Worm (Caenorhabditis elegans): ENCODE measurements around the gene fbxb-57.

Gene fbxb-57

DNA sequence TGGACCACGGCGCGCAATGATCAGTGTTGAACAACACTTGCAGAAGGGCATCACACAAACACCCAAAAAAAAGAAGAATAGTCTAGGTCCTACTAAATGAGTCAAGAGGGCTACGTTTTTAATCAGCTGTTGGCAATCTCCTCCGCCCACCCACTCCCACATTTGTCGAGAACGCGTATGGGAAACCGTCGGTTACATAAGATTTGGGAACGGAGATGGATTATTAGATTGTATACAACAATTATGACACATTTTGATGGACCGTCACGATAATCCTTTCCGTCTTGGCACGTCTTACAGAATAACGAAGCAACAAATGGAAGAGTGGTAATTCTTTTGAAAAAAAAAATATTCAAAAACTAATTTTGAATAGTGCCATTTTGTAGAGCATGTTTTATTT lies 2.6 kb upstream of the fbxb-57 start:
- TF ChIP-seq ceh-90 (tag; optimal IDR thresholded peaks at IDR 0.05), result no peak
- no peak for TF ChIP-seq fkh-8 (tag; optimal IDR thresholded peaks at IDR 0.05)
- no peak for TF ChIP-seq zip-4 (GFP tag; optimal IDR thresholded peaks at IDR 0.05)
- TF ChIP-seq nhr-28 (tag; optimal IDR thresholded peaks at IDR 0.05), result no peak
- no peak for TF ChIP-seq jun-1 (tag; optimal IDR thresholded peaks at IDR 0.05)
- no peak for TF ChIP-seq unc-30 (tag; optimal IDR thresholded peaks at IDR 0.05)
- no peak for TF ChIP-seq hlh-4 (tag; optimal IDR thresholded peaks at IDR 0.05)
- TF ChIP-seq ceh-8 (GFP tag; optimal IDR thresholded peaks at IDR 0.05), result no peak
- no peak for TF ChIP-seq nhr-90 (tag; optimal IDR thresholded peaks at IDR 0.05; ENCODE audit: poor library complexity)
- no peak for TF ChIP-seq blmp-1 (tag; optimal IDR thresholded peaks at IDR 0.05)
- TF ChIP-seq tbx-2 (tag; optimal IDR thresholded peaks at IDR 0.05), result no peak

DNA sequence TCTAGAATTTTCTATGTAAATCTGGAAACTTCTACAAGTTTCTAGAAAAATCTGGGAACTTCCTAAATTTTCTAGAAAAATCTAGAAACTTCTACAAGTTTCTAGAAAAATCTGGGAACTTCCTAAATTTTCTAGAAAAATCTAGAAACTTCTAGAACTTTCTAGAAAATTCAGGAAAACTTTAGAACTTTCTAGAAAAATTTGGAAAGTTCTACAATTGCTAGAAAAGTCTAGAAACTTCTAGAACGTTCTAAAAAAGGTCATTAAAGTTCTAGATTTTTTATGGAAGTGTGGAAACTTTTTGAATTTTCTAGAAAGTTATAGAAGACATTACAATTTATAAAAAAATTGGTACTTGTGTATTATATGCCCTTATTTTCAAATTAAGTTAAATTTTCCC lies 4.5 kb downstream of the fbxb-57 start, which contains the start of gene F55C9.5:
TSS of gene F55C9.5 (minus strand) at position 101 of the 400 bp plus-strand sequence.
- TF ChIP-seq alr-1 (tag; optimal IDR thresholded peaks at IDR 0.05; ENCODE audit: borderline replicate concordance), result no peak
- no peak for TF ChIP-seq tbx-2 (tag; optimal IDR thresholded peaks at IDR 0.05)
- TF ChIP-seq elt-3 (tag; optimal IDR thresholded peaks at IDR 0.05), result no peak
- no peak for TF ChIP-seq nhr-237 (tag; optimal IDR thresholded peaks at IDR 0.05)
- no peak for TF ChIP-seq elt-2 (tag; optimal IDR thresholded peaks at IDR 0.05)
- no peak for TF ChIP-seq F16B12.6 (tag; optimal IDR thresholded peaks at IDR 0.05)
- no peak for TF ChIP-seq unc-86 (tag; optimal IDR thresholded peaks at IDR 0.05)
- TF ChIP-seq swsn-7 (tag; optimal IDR thresholded peaks at IDR 0.05), result no peak
- no peak for TF ChIP-seq zag-1 (tag; optimal IDR thresholded peaks at IDR 0.05)
- no peak for TF ChIP-seq nhr-90 (tag; optimal IDR thresholded peaks at IDR 0.05; ENCODE audit: poor library complexity)
- TF ChIP-seq sox-4 (tag; optimal IDR thresholded peaks at IDR 0.05), result no peak
- TF ChIP-seq C34B4.2 (tag; optimal IDR thresholded peaks at IDR 0.05), result no peak
- TF ChIP-seq mab-9 (GFP tag; IDR thresholded peaks at IDR 0.05), result no peak
- no peak for TF ChIP-seq sup-37 (GFP tag; optimal IDR thresholded peaks at IDR 0.05)
- no peak for TF ChIP-seq sptf-1 (tag; optimal IDR thresholded peaks at IDR 0.05)

DNA sequence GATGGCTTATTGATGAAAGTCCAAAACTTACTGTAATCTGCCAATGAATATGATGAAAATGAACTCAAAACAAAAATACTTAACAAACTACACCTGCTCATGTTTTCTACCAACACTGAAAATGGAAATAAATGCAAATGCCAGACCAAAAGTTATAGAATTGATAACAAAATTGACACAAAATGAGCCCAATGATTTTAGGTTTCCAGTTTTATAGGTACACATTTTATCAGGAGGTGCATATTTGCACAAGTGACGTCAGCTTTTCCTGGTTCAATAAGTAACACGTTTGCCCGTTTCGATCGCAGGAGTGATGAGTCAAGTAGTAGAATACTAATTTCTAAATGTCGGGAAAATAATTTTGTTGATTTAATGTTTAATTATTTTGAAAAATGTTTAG lies 8.2 kb downstream of the fbxb-57 start, which contains the start of gene F55C9.6:
TSS of gene F55C9.6 (minus strand) at position 101 of the 400 bp plus-strand sequence.
- TF ChIP-seq nhr-19 (GFP tag; conservative IDR thresholded peaks at IDR 0.05) (no peak), jun-1 (tag; optimal IDR thresholded peaks at IDR 0.05) (no peak), lsy-2 (tag; optimal IDR thresholded peaks at IDR 0.05) (no peak), Y116A8C.19 (tag; optimal IDR thresholded peaks at IDR 0.05; ENCODE audit: borderline replicate concordance) (no peak), snu-23 (GFP tag; optimal IDR thresholded peaks at IDR 0.05) (no peak), unc-98 (GFP tag; IDR thresholded peaks at IDR 0.05) (no peak), sptf-1 (tag; optimal IDR thresholded peaks at IDR 0.05) (no peak), nhr-237 (tag; optimal IDR thresholded peaks at IDR 0.05) (no peak), nhr-28 (tag; optimal IDR thresholded peaks at IDR 0.05) (no peak), snpc-4 (tag; optimal IDR thresholded peaks at IDR 0.05) (no peak), nhr-71 (tag; optimal IDR thresholded peaks at IDR 0.05) (no peak), hlh-17 (GFP tag; optimal IDR thresholded peaks at IDR 0.05; ENCODE audit: borderline replicate concordance) (no peak), nhr-85 (tag) (no peak), ets-5 (GFP tag; IDR thresholded peaks at IDR 0.05) (no peak), fkh-10 (GFP tag; optimal IDR thresholded peaks at IDR 0.05) (no peak)

DNA sequence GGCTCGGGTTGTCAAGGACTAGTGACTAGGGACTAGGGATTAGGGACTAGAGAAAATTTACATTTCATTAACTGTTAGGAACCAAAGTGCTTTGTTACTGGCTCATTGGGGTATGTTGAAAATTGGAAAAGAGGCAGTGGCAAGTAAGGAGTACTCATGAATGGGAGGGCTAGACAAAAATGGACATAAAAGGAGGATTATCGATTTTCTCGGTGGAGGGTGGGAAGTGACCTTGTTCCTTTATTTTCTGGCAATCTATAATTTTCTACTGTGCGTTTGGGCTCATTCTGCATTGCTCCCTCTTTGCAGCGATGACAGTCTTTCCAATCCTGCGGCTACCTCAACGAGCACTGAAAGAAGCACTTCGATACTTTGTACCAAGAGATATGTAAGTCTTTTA lies 9.0 kb downstream of the fbxb-57 start, which contains the start of gene fbxb-60:
TSS of gene fbxb-60 (plus strand) at position 301 of the 400 bp plus-strand sequence.
- TF ChIP-seq pqm-1 (tag; optimal IDR thresholded peaks at IDR 0.05), result no peak
- no peak for TF ChIP-seq lir-3 (tag; optimal IDR thresholded peaks at IDR 0.05; ENCODE audit: poor library complexity)
- TF ChIP-seq unc-30 (tag; optimal IDR thresholded peaks at IDR 0.05), result no peak
- TF ChIP-seq hpl-2 (GFP tag; optimal IDR thresholded peaks at IDR 0.05), result no peak
- TF ChIP-seq nhr-47 (tag; optimal IDR thresholded peaks at IDR 0.05), result no peak
- no peak for TF ChIP-seq lin-15B (tag; optimal IDR thresholded peaks at IDR 0.05)
- no peak for TF ChIP-seq dsc-1 (tag; optimal IDR thresholded peaks at IDR 0.05)
- no peak for TF ChIP-seq unc-130 (tag; optimal IDR thresholded peaks at IDR 0.05)
- TF ChIP-seq irx-1 (tag; optimal IDR thresholded peaks at IDR 0.05), result no peak
- TF ChIP-seq nhr-84 (tag; optimal IDR thresholded peaks at IDR 0.05), result no peak
- TF ChIP-seq zip-4 (GFP tag; optimal IDR thresholded peaks at IDR 0.05), result no peak
